Worm (Caenorhabditis elegans): ENCODE measurements around the gene srpa-68.

srpa-68 gene

DNA sequence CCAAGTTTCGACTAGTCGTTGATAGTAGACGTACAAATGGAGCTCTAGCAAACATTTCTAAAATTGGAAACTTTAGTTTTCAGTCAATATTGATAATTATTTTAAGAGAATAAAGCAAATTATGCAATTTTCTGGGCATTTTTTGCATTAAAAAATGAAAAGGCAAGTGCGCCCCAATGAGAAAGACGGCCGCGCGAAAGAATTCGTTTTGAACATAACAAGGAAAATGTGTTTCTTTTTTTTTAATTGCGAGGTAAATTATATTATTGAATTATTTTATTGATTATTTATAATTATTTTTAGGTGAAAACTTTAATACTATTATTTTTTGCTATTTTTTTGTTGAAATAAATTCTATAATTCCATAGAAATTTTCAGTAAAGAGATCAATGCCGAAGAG, 20.0 kb downstream of the srpa-68 start, which contains the start of the genes tsfm-1 and capg-2:
Gene tsfm-1 (minus strand): TSS at position 57 of the 400 bp plus-strand sequence.
Gene capg-2 (plus strand): TSS at position 379 of the 400 bp plus-strand sequence.
- no peak for TF ChIP-seq ref-1 (GFP tag; conservative IDR thresholded peaks at IDR 0.05)
- TF ChIP-seq ztf-29 (GFP tag; IDR thresholded peaks at IDR 0.05) = no peak
- no peak for TF ChIP-seq cog-1 (tag; optimal IDR thresholded peaks at IDR 0.05)
- TF ChIP-seq flt-1 (GFP tag; IDR thresholded peaks at IDR 0.05) = no peak
- no peak for TF ChIP-seq tab-1 (GFP tag; IDR thresholded peaks at IDR 0.05)
- no peak for TF ChIP-seq ztf-23 (GFP tag; IDR thresholded peaks at IDR 0.05)
- TF ChIP-seq T22C8.4 (GFP tag; IDR thresholded peaks at IDR 0.05) = no peak
- TF ChIP-seq med-1 (GFP tag; optimal IDR thresholded peaks at IDR 0.05; ENCODE audit: insufficient read depth) = no peak
- no peak for TF ChIP-seq klf-2 (GFP tag; conservative IDR thresholded peaks at IDR 0.05)

ce11 chrV:12269272-12269767, 22.1 kb downstream of the srpa-68 start, which contains the start of gene twk-24:
Gene twk-24 (minus strand): TSS chrV:12269322.
- TF ChIP-seq tab-1 (GFP tag; IDR thresholded peaks at IDR 0.05) (no peak), ztf-29 (GFP tag; IDR thresholded peaks at IDR 0.05) (no peak), flt-1 (GFP tag; IDR thresholded peaks at IDR 0.05) (no peak)

ce11 chrV:12263723-12264122, 27.7 kb downstream of the srpa-68 start, which contains the start of gene ssp-35:
Gene ssp-35 (minus strand): TSS chrV:12263823.
- TF ChIP-seq klf-2 (GFP tag; conservative IDR thresholded peaks at IDR 0.05) = no peak
- no peak for TF ChIP-seq T22C8.4 (GFP tag; IDR thresholded peaks at IDR 0.05)
- no peak for TF ChIP-seq cog-1 (tag; optimal IDR thresholded peaks at IDR 0.05)
- no peak for TF ChIP-seq med-1 (GFP tag; optimal IDR thresholded peaks at IDR 0.05; ENCODE audit: insufficient read depth)
- TF ChIP-seq flt-1 (GFP tag; IDR thresholded peaks at IDR 0.05) = no peak
- no peak for TF ChIP-seq ref-1 (GFP tag; conservative IDR thresholded peaks at IDR 0.05)
- no peak for TF ChIP-seq tab-1 (GFP tag; IDR thresholded peaks at IDR 0.05)
- no peak for TF ChIP-seq ztf-29 (GFP tag; IDR thresholded peaks at IDR 0.05)
- TF ChIP-seq ztf-23 (GFP tag; IDR thresholded peaks at IDR 0.05) = no peak

DNA sequence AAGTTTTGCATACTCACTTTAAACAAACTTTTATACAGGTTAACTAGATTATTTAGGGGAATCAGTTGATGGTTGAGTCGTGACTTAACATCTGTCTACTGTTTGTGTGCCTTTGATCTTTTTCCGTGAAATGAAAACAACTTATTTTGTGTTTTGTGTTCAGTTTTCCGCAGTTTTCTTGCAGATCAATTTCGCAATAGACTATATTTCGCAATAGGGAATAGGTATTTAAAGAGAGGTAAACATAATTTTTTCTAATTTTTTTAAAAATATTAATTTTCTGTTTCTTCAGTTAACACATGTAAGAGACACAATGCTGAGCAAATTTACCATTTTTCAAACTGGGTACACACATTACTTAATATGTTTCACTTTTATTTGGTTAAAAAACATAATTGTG, 30.1 kb downstream of the srpa-68 start, which contains the start of gene tbb-6:
Gene tbb-6 (plus strand): TSS at position 155 of the 400 bp plus-strand sequence.
- TF ChIP-seq ref-1 (GFP tag; conservative IDR thresholded peaks at IDR 0.05) (no peak), ztf-29 (GFP tag; IDR thresholded peaks at IDR 0.05) (no peak), T22C8.4 (GFP tag; IDR thresholded peaks at IDR 0.05) (no peak), klf-2 (GFP tag; conservative IDR thresholded peaks at IDR 0.05) (no peak), cog-1 (tag; optimal IDR thresholded peaks at IDR 0.05) (no peak), flt-1 (GFP tag; IDR thresholded peaks at IDR 0.05) (no peak), ztf-23 (GFP tag; IDR thresholded peaks at IDR 0.05) (no peak), med-1 (GFP tag; optimal IDR thresholded peaks at IDR 0.05; ENCODE audit: insufficient read depth) (no peak), tab-1 (GFP tag; IDR thresholded peaks at IDR 0.05) (no peak)

DNA sequence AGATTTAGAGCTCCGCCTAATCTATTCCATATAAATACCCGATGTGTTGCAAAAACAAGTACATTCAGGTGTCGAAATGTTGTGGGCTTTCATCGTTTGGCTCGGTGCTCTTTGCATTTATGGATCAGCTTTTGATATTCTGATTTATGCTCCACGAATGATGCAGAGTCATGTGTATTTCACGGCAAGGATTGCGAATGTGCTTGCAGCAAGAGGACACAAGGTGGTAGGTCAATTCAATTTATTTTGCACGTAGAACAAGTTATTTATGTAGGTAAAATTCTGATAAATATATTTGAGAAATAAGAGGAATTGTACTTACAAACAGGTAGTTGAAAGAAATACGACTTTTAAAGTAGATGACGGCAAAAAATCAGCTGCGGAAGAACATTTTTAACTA, 32.5 kb downstream of the srpa-68 start, which contains the start of gene ugt-56:
Gene ugt-56 (plus strand): TSS at position 61 of the 400 bp plus-strand sequence.
- TF ChIP-seq ztf-23 (GFP tag; IDR thresholded peaks at IDR 0.05) = no peak
- no peak for TF ChIP-seq cog-1 (tag; optimal IDR thresholded peaks at IDR 0.05)
- TF ChIP-seq ref-1 (GFP tag; conservative IDR thresholded peaks at IDR 0.05) = no peak
- TF ChIP-seq T22C8.4 (GFP tag; IDR thresholded peaks at IDR 0.05) = no peak
- TF ChIP-seq ztf-29 (GFP tag; IDR thresholded peaks at IDR 0.05) = no peak
- TF ChIP-seq med-1 (GFP tag; optimal IDR thresholded peaks at IDR 0.05; ENCODE audit: insufficient read depth) = no peak
- no peak for TF ChIP-seq tab-1 (GFP tag; IDR thresholded peaks at IDR 0.05)

ce11 chrV:12256398-12256797, 35.1 kb downstream of the srpa-68 start, which contains the start of gene ugt-55:
Gene ugt-55 (plus strand): TSS chrV:12256698.
- TF ChIP-seq T22C8.4 (GFP tag; IDR thresholded peaks at IDR 0.05) (no peak), cog-1 (tag; optimal IDR thresholded peaks at IDR 0.05) (no peak), ztf-29 (GFP tag; IDR thresholded peaks at IDR 0.05) (no peak), med-1 (GFP tag; optimal IDR thresholded peaks at IDR 0.05; ENCODE audit: insufficient read depth) (no peak), flt-1 (GFP tag; IDR thresholded peaks at IDR 0.05) (no peak), tab-1 (GFP tag; IDR thresholded peaks at IDR 0.05) (no peak), klf-2 (GFP tag; conservative IDR thresholded peaks at IDR 0.05) (no peak), ztf-23 (GFP tag; IDR thresholded peaks at IDR 0.05) (no peak), ref-1 (GFP tag; conservative IDR thresholded peaks at IDR 0.05) (no peak)

DNA sequence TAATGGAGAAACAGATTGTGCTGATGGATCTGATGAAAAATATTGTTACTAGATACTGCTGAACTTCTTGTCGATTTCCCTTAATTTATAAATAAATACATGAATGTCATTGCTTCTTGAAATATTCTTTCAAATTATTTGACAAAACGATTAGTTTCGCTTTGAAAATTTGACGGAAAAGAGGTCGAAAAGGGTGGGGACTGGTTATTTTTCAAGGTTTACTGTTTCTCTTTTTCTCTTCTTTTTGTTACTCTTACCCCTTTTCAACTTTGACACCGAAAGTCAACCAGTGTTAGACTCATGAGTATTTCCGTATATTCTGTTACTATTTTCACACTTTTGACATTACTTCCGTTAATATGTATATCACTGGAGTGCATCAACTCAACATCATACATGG, 36.1 kb downstream of the srpa-68 start, which contains the start of gene T04H1.12:
Gene T04H1.12 (plus strand): TSS at position 301 of the 400 bp plus-strand sequence.
- no peak for TF ChIP-seq ztf-23 (GFP tag; IDR thresholded peaks at IDR 0.05)
- TF ChIP-seq klf-2 (GFP tag; conservative IDR thresholded peaks at IDR 0.05) = no peak
- TF ChIP-seq ztf-29 (GFP tag; IDR thresholded peaks at IDR 0.05) = no peak
- no peak for TF ChIP-seq flt-1 (GFP tag; IDR thresholded peaks at IDR 0.05)
- TF ChIP-seq ref-1 (GFP tag; conservative IDR thresholded peaks at IDR 0.05) = no peak
- no peak for TF ChIP-seq tab-1 (GFP tag; IDR thresholded peaks at IDR 0.05)

DNA sequence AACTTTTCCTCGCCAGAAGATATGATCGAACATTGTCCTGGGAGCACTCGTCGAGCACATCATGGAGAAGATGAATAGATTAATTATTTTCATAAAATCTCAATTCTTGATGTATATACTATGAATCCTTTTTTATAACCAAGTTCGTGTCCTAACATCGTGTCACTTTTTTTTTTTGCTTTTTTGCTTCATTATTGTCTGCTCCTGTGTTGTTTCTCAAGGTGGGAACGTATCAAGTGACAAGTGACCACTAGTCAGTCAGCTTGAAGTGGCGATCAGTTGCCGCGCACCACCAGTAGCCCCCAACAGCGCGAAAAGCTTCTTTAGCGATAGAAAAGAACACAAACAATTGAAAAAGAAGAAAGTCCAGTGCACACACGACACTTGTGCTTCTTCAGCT, 39.2 kb downstream of the srpa-68 start, which contains the start of gene lrx-1:
Gene lrx-1 (plus strand): TSS at position 301 of the 400 bp plus-strand sequence.
- TF ChIP-seq klf-2 (GFP tag; conservative IDR thresholded peaks at IDR 0.05) (no peak), ref-1 (GFP tag; conservative IDR thresholded peaks at IDR 0.05) (no peak), ztf-29 (GFP tag; IDR thresholded peaks at IDR 0.05) (no peak), cog-1 (tag; optimal IDR thresholded peaks at IDR 0.05) (no peak), ztf-23 (GFP tag; IDR thresholded peaks at IDR 0.05) (no peak), med-1 (GFP tag; optimal IDR thresholded peaks at IDR 0.05; ENCODE audit: insufficient read depth) (no peak)

ce11 chrV:12251041-12251440, 40.4 kb downstream of the srpa-68 start, which contains the start of gene T04H1.5:
Gene T04H1.5 (plus strand): TSS chrV:12251341.
- TF ChIP-seq klf-2 (GFP tag; conservative IDR thresholded peaks at IDR 0.05) (no peak), ztf-23 (GFP tag; IDR thresholded peaks at IDR 0.05) (no peak), cog-1 (tag; optimal IDR thresholded peaks at IDR 0.05) (no peak)
